Fruit fly (Drosophila melanogaster): Measurements from ENCODE around the gene Ca-Ma2d.

- TF ChIP-seq CG10631 (GFP tag; optimal IDR thresholded peaks at IDR 0.05) (no peak), CG6163 (GFP tag; IDR thresholded peaks at IDR 0.05) (peak; percentile 40; the same call in 1 of the 3 replicates), CG34406 (GFP tag; optimal IDR thresholded peaks at IDR 0.05) (no peak), Hr4 (GFP tag; optimal IDR thresholded peaks at IDR 0.05) (no peak), OdsH (GFP tag; optimal IDR thresholded peaks at IDR 0.05) (no peak), ss (GFP tag; optimal IDR thresholded peaks at IDR 0.05) (no peak), CG10669 (GFP tag; optimal IDR thresholded peaks at IDR 0.05) (no peak), CG16779 (tag; optimal IDR thresholded peaks at IDR 0.05) (no peak)
These were observed 42.8 kb downstream of the Ca-Ma2d start for dm6 chr2L:16274100-16274499.
